Worm (Caenorhabditis elegans) whole organism, L4/young adult: ENCODE data around the gene ZC190.10.

Experiments
- dao-5 ChIP-seq: sonication (generic microtip); optimal IDR thresholded peaks from 2 replicates; lab custom pipeline; 2016; ENCODE audit warnings: missing genotype, missing genetic modification characterization, moderate library complexity, missing compliant biosample characterization
- him-1 ChIP-seq: sonication (generic microtip); optimal IDR thresholded peaks from 2 replicates; lab custom pipeline; 2016; ENCODE audit warnings: missing genotype, missing genetic modification reagents, missing genetic modification characterization, missing compliant biosample characterization

- TF ChIP-seq him-1 (tag; lab: Kevin White, UChicago) = no peak
- TF ChIP-seq dao-5 (tag; lab: Kevin White, UChicago) = no peak
Observed at ce11 chrV:8654460-8655419, 41.4 kb downstream of the ZC190.10 start.
